Worm (Caenorhabditis elegans) whole organism, young adult: ENCODE data around the gene Y71G10AR.4.

Experiments
- B0336.3 ChIP-seq: fragments of 200-800 bp; sonication (Bioruptor generic); IDR thresholded peaks from 2 replicates; pipeline ENCODE4 v1.3.6; 2022; ENCODE audit warnings: missing genetic modification characterization, missing compliant biosample characterization
- F10E7.11 ChIP-seq: sonication (generic microtip); optimal IDR thresholded peaks from 2 replicates; lab custom pipeline; 2017; ENCODE audit warnings: mild to moderate bottlenecking, missing genetic modification characterization, moderate library complexity, missing compliant biosample characterization
- F23B12.7 ChIP-seq: sonication (generic microtip); optimal IDR thresholded peaks from 2 replicates; lab custom pipeline; 2017; ENCODE audit warnings: missing genetic modification characterization, mild to moderate bottlenecking, missing compliant biosample characterization, antibody characterized with exemption, moderate library complexity; ENCODE audit not compliant: insufficient read depth
- F37B4.10 ChIP-seq: fragments of 200-800 bp; sonication (Bioruptor generic); IDR thresholded peaks from 2 replicates; pipeline ENCODE4 v1.3.6; 2022; ENCODE audit warnings: missing genetic modification characterization, missing compliant biosample characterization
- K11D2.4 ChIP-seq: fragments of 200-800 bp; sonication (Bioruptor generic); IDR thresholded peaks from 2 replicates; pipeline ENCODE4 v1.3.6; 2022; ENCODE audit warnings: missing genetic modification reagents, missing genetic modification characterization, missing compliant biosample characterization
- K12H6.12 ChIP-seq: fragments of 200-800 bp; sonication (Bioruptor generic); optimal IDR thresholded peaks from 2 replicates; lab custom pipeline; 2018; ENCODE audit warnings: mild to moderate bottlenecking, missing genetic modification characterization, missing compliant biosample characterization
- Y53F4B.3 ChIP-seq: fragments of 200-800 bp; sonication (Bioruptor generic); IDR thresholded peaks from 2 replicates; pipeline ENCODE4 v1.3.6; 2022; ENCODE audit warnings: missing genetic modification reagents, missing genetic modification characterization, missing compliant biosample characterization
- Y56A3A.18 ChIP-seq: fragments of 200-800 bp; sonication (Bioruptor generic); IDR thresholded peaks from 2 replicates; pipeline ENCODE4 v1.3.6; 2022; ENCODE audit warnings: missing genetic modification reagents, missing genetic modification characterization, missing compliant biosample characterization
- ZK185.1 ChIP-seq: sonication (generic microtip); optimal IDR thresholded peaks from 2 replicates; lab custom pipeline; 2016; ENCODE audit warnings: mild to moderate bottlenecking, missing genetic modification characterization, missing compliant biosample characterization; ENCODE audit not compliant: poor library complexity, severe bottlenecking
- akir-1 ChIP-seq: fragments of 200-800 bp; sonication (Bioruptor generic); optimal IDR thresholded peaks from 2 replicates; lab custom pipeline; 2018; ENCODE audit warnings: mild to moderate bottlenecking, missing genetic modification characterization, moderate library complexity, missing compliant biosample characterization
- ama-1 ChIP-seq, 3 experiments: fragments of 150-350 bp in 1 of 3; sonication (generic microtip) in 2 of 3; optimal IDR thresholded peaks; 2 replicates each; lab custom pipeline; 2014 to 2018; ENCODE audit warnings: missing biosample characterization in 2 of 3, missing genetic modification characterization in 2 of 3, missing genetic modification reagents in 2 of 3
- aptf-2 ChIP-seq: fragments of 200-800 bp; sonication (Bioruptor generic); conservative IDR thresholded peaks from 2 replicates; pipeline ENCODE4 v1.3.6; 2022; ENCODE audit warnings: missing genetic modification reagents, missing genetic modification characterization, missing compliant biosample characterization
- atf-7 ChIP-seq: sonication (generic microtip); optimal IDR thresholded peaks from 2 replicates; lab custom pipeline; 2017; ENCODE audit warnings: mild to moderate bottlenecking, missing genetic modification characterization, missing compliant biosample characterization
- athp-1 ChIP-seq: sonication (generic microtip); optimal IDR thresholded peaks from 2 replicates; lab custom pipeline; 2017; ENCODE audit warnings: mild to moderate bottlenecking, missing genetic modification characterization, missing compliant biosample characterization
- attf-3 ChIP-seq: fragments of 200-800 bp; sonication (Bioruptor generic); conservative IDR thresholded peaks from 2 replicates; pipeline ENCODE4 v1.3.6; 2022; ENCODE audit warnings: missing genetic modification reagents, missing genetic modification characterization, missing compliant biosample characterization
- attf-5 ChIP-seq: fragments of 200-800 bp; sonication (Bioruptor generic); optimal IDR thresholded peaks from 2 replicates; lab custom pipeline; 2018; ENCODE audit warnings: mild to moderate bottlenecking, missing genetic modification characterization, missing compliant biosample characterization
- cebp-1 ChIP-seq, 2 experiments: fragments of 200-800 bp in 1 of 2; sonication (Bioruptor generic) in 1 of 2; sonication (generic microtip) in 1 of 2; IDR thresholded peaks in 1 of 2; optimal IDR thresholded peaks in 1 of 2; 2 replicates each; pipeline versions ENCODE4 v1.3.6 to Lab custom; 2017 to 2022; ENCODE audit warnings: missing compliant biosample characterization in 2 of 2, missing genetic modification characterization in 2 of 2, mild to moderate bottlenecking in 1 of 2, missing genetic modification reagents in 1 of 2, moderate library complexity in 1 of 2
- ceh-100 ChIP-seq: fragments of 200-800 bp; sonication (Bioruptor generic); IDR thresholded peaks from 2 replicates; pipeline ENCODE4 v1.3.6; 2022; ENCODE audit warnings: missing genetic modification reagents, missing genetic modification characterization, missing compliant biosample characterization
- dox-1 ChIP-seq: fragments of 200-800 bp; sonication (Bioruptor generic); IDR thresholded peaks from 2 replicates; pipeline ENCODE4 v1.3.6; 2022; ENCODE audit warnings: missing genetic modification reagents, missing genetic modification characterization, missing compliant biosample characterization
- dpl-1 ChIP-seq: fragments of 150-350 bp; optimal IDR thresholded peaks from 2 replicates; lab custom pipeline; 2014; ENCODE audit warnings: missing biosample characterization, missing genetic modification reagents, missing genetic modification characterization
- egl-18 ChIP-seq: fragments of 200-800 bp; sonication (Bioruptor generic); IDR thresholded peaks from 2 replicates; pipeline ENCODE4 v1.3.6; 2022; ENCODE audit warnings: missing genetic modification reagents, missing genetic modification characterization, missing compliant biosample characterization
- ets-4 ChIP-seq: fragments of 200-800 bp; sonication (Bioruptor generic); optimal IDR thresholded peaks from 2 replicates; lab custom pipeline; 2018; ENCODE audit warnings: mild to moderate bottlenecking, missing genetic modification characterization, missing compliant biosample characterization
- hmg-1.2 ChIP-seq: fragments of 200-800 bp; sonication (Bioruptor generic); IDR thresholded peaks from 2 replicates; pipeline ENCODE4 v1.3.6; 2022; ENCODE audit warnings: missing genetic modification reagents, missing genetic modification characterization, missing compliant biosample characterization
- lir-1 ChIP-seq: fragments of 200-800 bp; sonication (Bioruptor generic); conservative IDR thresholded peaks from 2 replicates; pipeline ENCODE4 v1.3.6; 2022; ENCODE audit warnings: missing genetic modification reagents, missing genetic modification characterization, missing compliant biosample characterization
- lsy-27 ChIP-seq: sonication (generic microtip); optimal IDR thresholded peaks from 2 replicates; lab custom pipeline; 2017; ENCODE audit warnings: missing genetic modification characterization, mild to moderate bottlenecking, missing compliant biosample characterization, antibody characterized with exemption, missing genotype, borderline replicate concordance; ENCODE audit not compliant: insufficient read depth
- madf-10 ChIP-seq: sonication (generic microtip); optimal IDR thresholded peaks from 2 replicates; lab custom pipeline; 2016; ENCODE audit warnings: mild to moderate bottlenecking, missing genetic modification characterization, missing compliant biosample characterization
- mcd-1 ChIP-seq: fragments of 200-800 bp; sonication (Bioruptor generic); IDR thresholded peaks from 2 replicates; pipeline ENCODE4 v1.3.6; 2022; ENCODE audit warnings: missing genetic modification reagents, missing genetic modification characterization, missing compliant biosample characterization
- mes-4 ChIP-seq: sonication (generic microtip); optimal IDR thresholded peaks from 2 replicates; lab custom pipeline; 2016; ENCODE audit warnings: missing genotype, missing genetic modification characterization, missing compliant biosample characterization
- nfyb-1 ChIP-seq: fragments of 200-800 bp; sonication (Bioruptor generic); IDR thresholded peaks from 2 replicates; pipeline ENCODE4 v1.3.6; 2022; ENCODE audit warnings: missing genetic modification reagents, missing genetic modification characterization, missing compliant biosample characterization
- rpc-1 ChIP-seq, 2 experiments: fragments of 150-350 bp in 1 of 2; sonication (generic microtip) in 1 of 2; optimal IDR thresholded peaks; 2 replicates each; lab custom pipeline; 2014 to 2018; ENCODE audit warnings: missing biosample characterization in 1 of 2, missing genetic modification characterization in 1 of 2, missing genetic modification reagents in 1 of 2, missing genotype in 1 of 2
- sdz-38 ChIP-seq: sonication (generic microtip); optimal IDR thresholded peaks from 2 replicates; lab custom pipeline; 2016; ENCODE audit warnings: missing genotype, missing genetic modification characterization, missing compliant biosample characterization
- sea-2 ChIP-seq: fragments of 200-800 bp; sonication (Bioruptor generic); IDR thresholded peaks from 2 replicates; pipeline ENCODE4 v1.3.6; 2022; ENCODE audit warnings: missing genetic modification characterization, missing compliant biosample characterization
- snpc-1.1 ChIP-seq: sonication (generic microtip); optimal IDR thresholded peaks from 2 replicates; lab custom pipeline; 2017; ENCODE audit warnings: missing genetic modification characterization, mild to moderate bottlenecking, missing compliant biosample characterization, antibody characterized with exemption, moderate library complexity, missing genotype, missing genetic modification reagents; ENCODE audit not compliant: insufficient read depth
- snpc-4 ChIP-seq, 5 experiments: fragments of 150-350 bp in 1 of 5; sonication (generic microtip) in 4 of 5; optimal IDR thresholded peaks; 2 replicates each; lab custom pipeline; 2014 to 2018; ENCODE audit warnings: missing genetic modification characterization in 5 of 5, missing biosample characterization in 3 of 5, antibody characterized with exemption in 2 of 5, mild to moderate bottlenecking in 2 of 5, missing compliant biosample characterization in 2 of 5, missing genotype in 2 of 5, moderate library complexity in 2 of 5, missing genetic modification reagents in 1 of 5
- sptf-2 ChIP-seq: fragments of 200-800 bp; sonication (Bioruptor generic); optimal IDR thresholded peaks from 2 replicates; lab custom pipeline; 2018; ENCODE audit warnings: mild to moderate bottlenecking, missing genetic modification characterization, missing compliant biosample characterization
- unc-130 ChIP-seq: sonication (generic microtip); optimal IDR thresholded peaks from 2 replicates; lab custom pipeline; 2016; ENCODE audit warnings: missing genetic modification reagents, missing genetic modification characterization, missing compliant biosample characterization

The Y71G10AR.4 gene

ce11 chrIV:2220147-2220546 is 21.3 kb downstream of the Y71G10AR.4 start:
- TF ChIP-seq B0336.3 (GFP tag; lab: Robert Waterston, UW) (no peak), dox-1 (GFP tag; lab: Robert Waterston, UW) (no peak), sea-2 (GFP tag; lab: Robert Waterston, UW) (no peak), ets-4 (GFP tag; lab: Kevin White, UChicago) (no peak), attf-5 (GFP tag; lab: Kevin White, UChicago) (peak; percentile 44), ceh-100 (GFP tag; lab: Robert Waterston, UW) (no peak), K12H6.12 (tag; lab: Kevin White, UChicago) (peak; percentile 25), athp-1 (tag; lab: Kevin White, UChicago) (no peak), hmg-1.2 (GFP tag; lab: Robert Waterston, UW) (peak; percentile 43; the same call in 1 of the 2 replicates), sdz-38 (no peak), cebp-1 (GFP tag; IDR thresholded peaks at IDR 0.05; lab: Robert Waterston, UW) (peak; percentile 75), cebp-1 (tag; optimal IDR thresholded peaks at IDR 0.05; lab: Kevin White, UChicago) (peak; percentile 80), snpc-1.1 (tag; lab: Kevin White, UChicago) (no peak), lir-1 (GFP tag; lab: Robert Waterston, UW) (0 out of 2 replicates have a peak, but pooled peaks have one; percentile 11), attf-3 (GFP tag; lab: Robert Waterston, UW) (no peak), ama-1 (optimal IDR thresholded peaks at IDR 0.05; lab: Kevin White, UChicago) (peak; percentile 39), ama-1 (GFP tag; optimal IDR thresholded peaks at IDR 0.05; lab: Kevin White, UChicago) (no peak), Y53F4B.3 (no peak), K11D2.4 (GFP tag; lab: Robert Waterston, UW) (peak; percentile 76; the same call in 1 of the 2 replicates)

- TF ChIP-seq nfyb-1 (GFP tag; lab: Robert Waterston, UW): no peak
- TF ChIP-seq mcd-1: no peak
- TF ChIP-seq lsy-27 (tag; lab: Kevin White, UChicago): no peak
- no peak for TF ChIP-seq Y53F4B.3
- no peak for TF ChIP-seq ama-1 (optimal IDR thresholded peaks at IDR 0.05; lab: Kevin White, UChicago)
- no peak for TF ChIP-seq ama-1 (GFP tag; optimal IDR thresholded peaks at IDR 0.05; lab: Kevin White, UChicago)
- no peak for TF ChIP-seq mes-4
- no peak for TF ChIP-seq sea-2 (GFP tag; lab: Robert Waterston, UW)
- no peak for TF ChIP-seq attf-5 (GFP tag; lab: Kevin White, UChicago)
- TF ChIP-seq Y56A3A.18 (GFP tag; lab: Robert Waterston, UW): no peak
- no peak for TF ChIP-seq F23B12.7
- no peak for TF ChIP-seq dpl-1 (GFP tag; lab: Kevin White, UChicago)
- no peak for TF ChIP-seq sptf-2 (GFP tag; lab: Kevin White, UChicago)
- no peak for TF ChIP-seq ZK185.1 (tag; lab: Kevin White, UChicago)
- TF ChIP-seq madf-10 (tag; lab: Kevin White, UChicago): no peak
- no peak for TF ChIP-seq akir-1 (GFP tag; lab: Kevin White, UChicago)
- no peak for TF ChIP-seq rpc-1 (optimal IDR thresholded peaks at IDR 0.05; lab: Kevin White, UChicago)
- no peak for TF ChIP-seq rpc-1 (tag; optimal IDR thresholded peaks at IDR 0.05; lab: Kevin White, UChicago)
Measured at ce11 chrIV:2220896-2221295, 22.1 kb downstream of the Y71G10AR.4 start.

- TF ChIP-seq cebp-1 (GFP tag; IDR thresholded peaks at IDR 0.05; lab: Robert Waterston, UW) (0 out of 2 replicates have a peak, but pooled peaks have one; percentile 24), cebp-1 (tag; optimal IDR thresholded peaks at IDR 0.05; lab: Kevin White, UChicago) (no peak), ama-1 (optimal IDR thresholded peaks at IDR 0.05; lab: Kevin White, UChicago) (no peak), ama-1 (GFP tag; optimal IDR thresholded peaks at IDR 0.05; lab: Kevin White, UChicago) (no peak)
Measured at ce11 chrIV:2221350-2221749, 22.5 kb downstream of the Y71G10AR.4 start.

ce11 chrIV:2222528-2222927 is 23.7 kb downstream of the Y71G10AR.4 start, which contains the start of gene fnip-2:
TSS of gene fnip-2 (plus strand) at chrIV:2222828.
- TF ChIP-seq unc-130 (GFP tag; lab: Kevin White, UChicago) (no peak), F10E7.11 (no peak), aptf-2 (no peak), egl-18 (no peak), K11D2.4 (GFP tag; lab: Robert Waterston, UW) (no peak), atf-7 (tag; lab: Kevin White, UChicago) (no peak), F37B4.10 (no peak), snpc-4 (GFP tag; optimal IDR thresholded peaks at IDR 0.05; lab: Kevin White, UChicago) (no peak), snpc-4 (tag; optimal IDR thresholded peaks at IDR 0.05; lab: Kevin White, UChicago) (no peak), hmg-1.2 (GFP tag; lab: Robert Waterston, UW) (no peak)
